Fruit fly (Drosophila melanogaster) whole organism, embryonic: ENCODE results near the gene CG15358.

Experiments used
- Bdp1 ChIP-seq: fragments of 200-800 bp; sonication (Bioruptor generic); optimal IDR thresholded peaks from 3 replicates; lab custom pipeline; 2016; ENCODE audit warnings: missing biosample characterization, missing genetic modification characterization
- BtbVII ChIP-seq: fragments of 200-800 bp; sonication (Bioruptor generic); optimal IDR thresholded peaks from 3 replicates; lab custom pipeline; 2017; ENCODE audit warnings: missing biosample characterization, mild to moderate bottlenecking, missing genetic modification characterization
- CG10209 ChIP-seq: fragments of 200-800 bp; sonication (Bioruptor generic); optimal IDR thresholded peaks from 3 replicates; lab custom pipeline; 2017; ENCODE audit warnings: missing biosample characterization, mild to moderate bottlenecking, missing genetic modification characterization, missing genetic modification reagents
- CG10565 ChIP-seq: fragments of 200-800 bp; sonication (Bioruptor generic); optimal IDR thresholded peaks from 3 replicates; lab custom pipeline; 2016; ENCODE audit warnings: missing biosample characterization, mild to moderate bottlenecking, missing genetic modification characterization
- CG11696 ChIP-seq: fragments of 200-800 bp; sonication (Bioruptor generic); IDR thresholded peaks from 2 replicates; pipeline ENCODE4 v1.3.6; 2022; ENCODE audit warnings: missing biosample characterization, missing genetic modification characterization
- CG11723 ChIP-seq: fragments of 200-800 bp; sonication (Bioruptor generic); optimal IDR thresholded peaks from 2 replicates; lab custom pipeline; 2017; ENCODE audit warnings: missing biosample characterization, mild to moderate bottlenecking, missing genetic modification characterization
- CG12659 ChIP-seq: fragments of 200-800 bp; sonication (Bioruptor generic); optimal IDR thresholded peaks from 3 replicates; lab custom pipeline; 2017; ENCODE audit warnings: mild to moderate bottlenecking, missing biosample characterization, missing genetic modification reagents, missing genetic modification characterization
- CG12769 ChIP-seq: fragments of 200-800 bp; sonication (Bioruptor generic); optimal IDR thresholded peaks from 2 replicates; lab custom pipeline; 2019; ENCODE audit warnings: missing biosample characterization, mild to moderate bottlenecking, missing genetic modification characterization, moderate library complexity
- CG15011 ChIP-seq: fragments of 200-800 bp; sonication (Bioruptor generic); optimal IDR thresholded peaks from 3 replicates; lab custom pipeline; 2018; ENCODE audit warnings: missing biosample characterization, mild to moderate bottlenecking, missing genetic modification characterization
- CG17328 ChIP-seq: fragments of 200-800 bp; sonication (Bioruptor generic); IDR thresholded peaks from 2 replicates; pipeline ENCODE4 v1.3.6; 2022; ENCODE audit warnings: missing biosample characterization, missing genetic modification characterization
- CG18262 ChIP-seq: fragments of 200-800 bp; optimal IDR thresholded peaks from 3 replicates; lab custom pipeline; 2019; ENCODE audit warnings: missing biosample characterization, mild to moderate bottlenecking, missing genetic modification characterization, moderate library complexity
- CG18599 ChIP-seq: fragments of 200-800 bp; sonication (Bioruptor generic); optimal IDR thresholded peaks from 3 replicates; lab custom pipeline; 2017; ENCODE audit warnings: missing biosample characterization, missing genetic modification characterization, mild to moderate bottlenecking, moderate library complexity, missing genetic modification reagents
- CG2712 ChIP-seq: fragments of 200-800 bp; optimal IDR thresholded peaks from 3 replicates; lab custom pipeline; 2019; ENCODE audit warnings: missing biosample characterization, mild to moderate bottlenecking, missing genetic modification characterization, moderate library complexity
- CG33557 ChIP-seq: fragments of 200-800 bp; sonication (Bioruptor generic); optimal IDR thresholded peaks from 2 replicates; lab custom pipeline; 2019; ENCODE audit warnings: missing biosample characterization, mild to moderate bottlenecking, missing genetic modification characterization, moderate library complexity
- CG5180 ChIP-seq: fragments of 200-800 bp; sonication (Bioruptor generic); optimal IDR thresholded peaks from 3 replicates; lab custom pipeline; 2017; ENCODE audit warnings: missing biosample characterization, missing genetic modification characterization, mild to moderate bottlenecking, moderate library complexity, missing genetic modification reagents
- CG7556 ChIP-seq: fragments of 200-800 bp; sonication (Bioruptor generic); optimal IDR thresholded peaks from 2 replicates; lab custom pipeline; 2017; ENCODE audit warnings: missing biosample characterization, mild to moderate bottlenecking, missing genetic modification characterization
- CG7928 ChIP-seq: fragments of 200-800 bp; sonication (Bioruptor generic); optimal IDR thresholded peaks from 2 replicates; lab custom pipeline; 2017; ENCODE audit warnings: missing biosample characterization, mild to moderate bottlenecking, missing genetic modification characterization
- Camta ChIP-seq: fragments of 200-800 bp; sonication (Bioruptor generic); optimal IDR thresholded peaks from 2 replicates; lab custom pipeline; 2016; ENCODE audit warnings: missing biosample characterization, missing genetic modification characterization
- HHEX ChIP-seq: fragments of 200-800 bp; sonication (Bioruptor generic); optimal IDR thresholded peaks from 3 replicates; lab custom pipeline; 2017; ENCODE audit warnings: missing biosample characterization, mild to moderate bottlenecking, missing genetic modification characterization, missing genetic modification reagents
- Hr3 ChIP-seq: fragments of 200-800 bp; sonication (Bioruptor generic); optimal IDR thresholded peaks from 3 replicates; lab custom pipeline; 2016; ENCODE audit warnings: missing biosample characterization, missing genetic modification characterization
- Hr78 ChIP-seq, 2 experiments: fragments of 200-800 bp in 1 of 2; fragments of >200 bp in 1 of 2; sonication (Bioruptor generic) in 1 of 2; optimal IDR thresholded peaks; 2 replicates each; lab custom pipeline; 2017 to 2019; ENCODE audit warnings: missing biosample characterization in 2 of 2, missing genetic modification characterization in 2 of 2, mild to moderate bottlenecking in 1 of 2, moderate library complexity in 1 of 2
- Lhr ChIP-seq: fragments of 200-800 bp; sonication (Bioruptor generic); optimal IDR thresholded peaks from 3 replicates; lab custom pipeline; 2017; ENCODE audit warnings: mild to moderate bottlenecking, missing biosample characterization, missing genetic modification reagents, missing genetic modification characterization
- Myb ChIP-seq: fragments of 200-800 bp; sonication (Bioruptor generic); optimal IDR thresholded peaks from 2 replicates; lab custom pipeline; 2016; ENCODE audit warnings: missing biosample characterization, missing genetic modification characterization
- NC2α ChIP-seq: fragments of 200-800 bp; sonication (Bioruptor generic); optimal IDR thresholded peaks from 2 replicates; lab custom pipeline; 2016; ENCODE audit warnings: missing biosample characterization, missing genetic modification characterization
- NfI ChIP-seq: fragments of 200-800 bp; sonication (Bioruptor generic); optimal IDR thresholded peaks from 3 replicates; lab custom pipeline; 2018; ENCODE audit warnings: missing biosample characterization, mild to moderate bottlenecking, missing genetic modification characterization, moderate library complexity
- Oli ChIP-seq: fragments of 200-800 bp; sonication (Bioruptor generic); optimal IDR thresholded peaks from 2 replicates; lab custom pipeline; 2018; ENCODE audit warnings: missing biosample characterization, mild to moderate bottlenecking, missing genetic modification characterization, moderate library complexity
- Optix ChIP-seq: fragments of 200-800 bp; sonication (Bioruptor generic); IDR thresholded peaks from 3 replicates; pipeline ENCODE4 v1.3.6; 2022; ENCODE audit warnings: missing biosample characterization, missing genetic modification characterization
- Vsx1 ChIP-seq: fragments of 200-800 bp; sonication (Bioruptor generic); optimal IDR thresholded peaks from 2 replicates; lab custom pipeline; 2017; ENCODE audit warnings: missing biosample characterization, mild to moderate bottlenecking, missing genetic modification characterization, missing genetic modification reagents
- Xbp1 ChIP-seq: fragments of 200-800 bp; sonication (Bioruptor generic); optimal IDR thresholded peaks from 3 replicates; lab custom pipeline; 2016; ENCODE audit warnings: missing biosample characterization, mild to moderate bottlenecking, missing genetic modification characterization
- abd-A ChIP-seq: fragments of 200-800 bp; sonication (Bioruptor generic); optimal IDR thresholded peaks from 3 replicates; lab custom pipeline; 2019; ENCODE audit warnings: missing biosample characterization, mild to moderate bottlenecking, missing genetic modification characterization, moderate library complexity
- caup ChIP-seq: fragments of 200-800 bp; sonication (Bioruptor generic); optimal IDR thresholded peaks from 3 replicates; lab custom pipeline; 2017; ENCODE audit warnings: missing biosample characterization, mild to moderate bottlenecking, missing genetic modification characterization, moderate library complexity; ENCODE audit not compliant: severe bottlenecking
- ci ChIP-seq: fragments of 200-800 bp; sonication (Bioruptor generic); IDR thresholded peaks from 3 replicates; pipeline ENCODE4 v1.3.6; 2022; ENCODE audit warnings: missing biosample characterization, missing genetic modification characterization
- corto ChIP-seq: fragments of 200-800 bp; sonication (Bioruptor generic); optimal IDR thresholded peaks from 2 replicates; lab custom pipeline; 2016; ENCODE audit warnings: missing biosample characterization, mild to moderate bottlenecking, missing genetic modification characterization, moderate library complexity
- cwo ChIP-seq: fragments of 200-800 bp; sonication (Bioruptor generic); optimal IDR thresholded peaks from 3 replicates; lab custom pipeline; 2017; ENCODE audit warnings: missing biosample characterization, missing genetic modification characterization, mild to moderate bottlenecking, moderate library complexity, missing genetic modification reagents
- dan ChIP-seq: fragments of 200-800 bp; sonication (Bioruptor generic); IDR thresholded peaks from 2 replicates; pipeline ENCODE4 v1.3.6; 2022; ENCODE audit warnings: missing biosample characterization, missing genetic modification characterization
- fd96Cb ChIP-seq: fragments of 200-800 bp; sonication (Bioruptor generic); optimal IDR thresholded peaks from 2 replicates; lab custom pipeline; 2018; ENCODE audit warnings: missing biosample characterization, mild to moderate bottlenecking, missing genetic modification characterization, moderate library complexity
- her ChIP-seq: fragments of 200-800 bp; sonication (Bioruptor generic); optimal IDR thresholded peaks from 2 replicates; lab custom pipeline; 2016; ENCODE audit warnings: missing biosample characterization, missing genetic modification characterization
- nerfin-1 ChIP-seq: fragments of 200-800 bp; sonication (Bioruptor generic); optimal IDR thresholded peaks from 3 replicates; lab custom pipeline; 2019; ENCODE audit warnings: missing biosample characterization, mild to moderate bottlenecking, missing genetic modification characterization, moderate library complexity
- nmo ChIP-seq: fragments of 200-800 bp; sonication (Bioruptor generic); optimal IDR thresholded peaks from 2 replicates; lab custom pipeline; 2018; ENCODE audit warnings: missing biosample characterization, mild to moderate bottlenecking, missing genetic modification characterization, moderate library complexity
- peb ChIP-seq: fragments of 200-800 bp; sonication (Bioruptor generic); IDR thresholded peaks from 2 replicates; pipeline ENCODE4 v1.3.6; 2022; ENCODE audit warnings: missing biosample characterization, missing genetic modification characterization
- pum ChIP-seq: fragments of 200-800 bp; sonication (Bioruptor generic); optimal IDR thresholded peaks from 2 replicates; lab custom pipeline; 2016; ENCODE audit warnings: missing biosample characterization, missing genetic modification characterization
- row ChIP-seq: fragments of 200-800 bp; sonication (Bioruptor generic); IDR thresholded peaks from 3 replicates; pipeline ENCODE4 v1.3.6; 2022; ENCODE audit warnings: missing biosample characterization, missing genetic modification characterization
- sim ChIP-seq: fragments of 200-800 bp; sonication (Bioruptor generic); IDR thresholded peaks from 2 replicates; pipeline ENCODE4 v1.3.6; 2022; ENCODE audit warnings: missing biosample characterization, missing genetic modification characterization
- sisA ChIP-seq: fragments of 200-800 bp; sonication (Bioruptor generic); IDR thresholded peaks from 2 replicates; pipeline ENCODE4 v1.3.6; 2022; ENCODE audit warnings: missing biosample characterization, missing genetic modification characterization
- slou ChIP-seq: fragments of 200-800 bp; sonication (Bioruptor generic); optimal IDR thresholded peaks from 3 replicates; lab custom pipeline; 2016; ENCODE audit warnings: missing biosample characterization, missing genetic modification characterization
- tio ChIP-seq: fragments of 200-800 bp; sonication (Bioruptor generic); optimal IDR thresholded peaks from 2 replicates; lab custom pipeline; 2017; ENCODE audit warnings: missing biosample characterization, missing genetic modification characterization, inconsistent platforms
- tll ChIP-seq, 2 experiments: fragments of 200-800 bp in 1 of 2; fragments of >200 bp in 1 of 2; sonication (Bioruptor generic) in 1 of 2; optimal IDR thresholded peaks; 2 replicates each; lab custom pipeline; 2017 to 2019; ENCODE audit warnings: missing biosample characterization in 2 of 2, missing genetic modification characterization in 2 of 2, mild to moderate bottlenecking in 1 of 2, moderate library complexity in 1 of 2
- tup ChIP-seq: fragments of 200-800 bp; sonication (Bioruptor generic); optimal IDR thresholded peaks from 2 replicates; lab custom pipeline; 2016; ENCODE audit warnings: missing biosample characterization, mild to moderate bottlenecking, missing genetic modification characterization, moderate library complexity

The CG15358 gene

dm6 chr2L:1837717-1838368 is 45.2 kb downstream of the CG15358 start:
- TF ChIP-seq sisA (peak; percentile 59), Optix (GFP tag; lab: Robert Waterston, UW) (no peak), CG12659 (GFP tag; lab: Kevin White, UChicago) (peak; percentile 29), ci (GFP tag; lab: Robert Waterston, UW) (peak; percentile 70; the same call in 2 of the 3 replicates), Hr78 (GFP tag; optimal IDR thresholded peaks at IDR 0.05; lab: Kevin White, UChicago) (no peak), tup (GFP tag; lab: Kevin White, UChicago) (peak; percentile 8), fd96Cb (no peak), Xbp1 (GFP tag; lab: Kevin White, UChicago) (peak; percentile 17), CG33557 (GFP tag; lab: Kevin White, UChicago) (no peak), BtbVII (GFP tag; lab: Kevin White, UChicago) (no peak), Bdp1 (GFP tag; lab: Kevin White, UChicago) (no peak), HHEX (GFP tag; lab: Kevin White, UChicago) (peak; percentile 2), tio (no peak), Camta (GFP tag; lab: Kevin White, UChicago) (no peak), CG18262 (no peak), caup (GFP tag; lab: Kevin White, UChicago) (peak; percentile 46), tll (GFP tag; optimal IDR thresholded peaks at IDR 0.05; lab: Kevin White, UChicago) (no peak), Vsx1 (GFP tag; lab: Kevin White, UChicago) (no peak), Lhr (GFP tag; lab: Kevin White, UChicago) (no peak), CG11723 (GFP tag; lab: Kevin White, UChicago) (no peak), slou (GFP tag; lab: Kevin White, UChicago) (peak; percentile 1), NfI (peak; percentile 50), Myb (GFP tag; lab: Kevin White, UChicago) (peak; percentile 3), NC2α (GFP tag; lab: Kevin White, UChicago) (no peak), her (peak; percentile 27), pum (GFP tag; lab: Kevin White, UChicago) (no peak), CG2712 (tag; lab: Kevin White, UChicago) (no peak), CG10565 (no peak), nerfin-1 (no peak), CG10209 (GFP tag; lab: Kevin White, UChicago) (peak; percentile 6), sim (GFP tag; lab: Robert Waterston, UW) (no peak), CG15011 (peak; percentile 0), row (GFP tag; lab: Robert Waterston, UW) (peak; percentile 73), CG7556 (peak; percentile 41), nmo (GFP tag; lab: Kevin White, UChicago) (peak; percentile 2), CG11696 (GFP tag; lab: Robert Waterston, UW) (0 out of 2 replicates have a peak, but pooled peaks have one; percentile 29), CG5180 (GFP tag; lab: Kevin White, UChicago) (no peak), peb (GFP tag; lab: Robert Waterston, UW) (0 out of 2 replicates have a peak, but pooled peaks have one; percentile 26), Oli (peak; percentile 48), cwo (GFP tag; lab: Kevin White, UChicago) (peak; percentile 48), CG7928 (GFP tag; lab: Kevin White, UChicago) (no peak), corto (no peak), Hr3 (no peak), abd-A (peak; percentile 61), CG18599 (peak; percentile 80), dan (no peak), CG17328 (GFP tag; lab: Robert Waterston, UW) (no peak), CG12769 (peak; percentile 68)
